Worm (Caenorhabditis elegans): Measurements from ENCODE around the gene T28A8.4.

Gene T28A8.4

DNA sequence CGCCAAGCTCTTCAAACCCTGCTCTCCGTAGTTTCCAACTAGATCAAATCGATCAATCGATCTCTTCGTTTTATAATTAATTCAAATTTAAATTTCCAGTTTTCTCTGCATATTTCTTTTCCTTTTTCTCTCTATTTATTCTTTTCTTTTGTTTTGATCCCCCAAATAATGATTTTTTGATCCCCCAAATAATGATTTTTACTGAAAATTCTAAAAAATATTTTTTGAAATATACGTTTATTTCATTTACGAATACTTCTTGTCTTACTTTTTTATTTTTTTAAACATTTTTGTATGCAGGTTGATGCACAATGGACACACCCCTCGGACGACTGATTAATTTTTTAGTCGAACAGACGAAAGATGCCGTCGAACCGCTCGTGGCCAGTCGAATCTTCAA is at the start of gene T28A8.4:
Gene T28A8.4 (plus strand): TSS at position 301 of the 400 bp plus-strand sequence.
- TF ChIP-seq bed-1 (GFP tag; IDR thresholded peaks at IDR 0.05) (no peak), B0035.1 (tag; optimal IDR thresholded peaks at IDR 0.05) (no peak), efl-1 (GFP tag; optimal IDR thresholded peaks at IDR 0.05) (no peak), lsy-27 (tag; optimal IDR thresholded peaks at IDR 0.05; ENCODE audit: borderline replicate concordance, insufficient read depth) (no peak), snpc-4 (GFP tag; optimal IDR thresholded peaks at IDR 0.05) (no peak), snpc-4 (tag; optimal IDR thresholded peaks at IDR 0.05) (no peak), madf-3 (GFP tag; IDR thresholded peaks at IDR 0.05) (no peak), Y95B8A.8 (GFP tag; IDR thresholded peaks at IDR 0.05) (no peak), ztf-18 (tag; optimal IDR thresholded peaks at IDR 0.05) (no peak), rpc-1 (optimal IDR thresholded peaks at IDR 0.05) (no peak), rpc-1 (tag; optimal IDR thresholded peaks at IDR 0.05) (no peak), ceh-58 (GFP tag; IDR thresholded peaks at IDR 0.05) (no peak), B0261.1 (tag; optimal IDR thresholded peaks at IDR 0.05) (no peak), lir-1 (GFP tag; conservative IDR thresholded peaks at IDR 0.05) (no peak), ceh-79 (tag; optimal IDR thresholded peaks at IDR 0.05) (no peak), T26A5.8 (tag; optimal IDR thresholded peaks at IDR 0.05) (no peak), sptf-2 (GFP tag; optimal IDR thresholded peaks at IDR 0.05) (no peak), F39B2.1 (GFP tag; IDR thresholded peaks at IDR 0.05) (no peak), Y53G8AR.9 (GFP tag; conservative IDR thresholded peaks at IDR 0.05) (no peak)

DNA sequence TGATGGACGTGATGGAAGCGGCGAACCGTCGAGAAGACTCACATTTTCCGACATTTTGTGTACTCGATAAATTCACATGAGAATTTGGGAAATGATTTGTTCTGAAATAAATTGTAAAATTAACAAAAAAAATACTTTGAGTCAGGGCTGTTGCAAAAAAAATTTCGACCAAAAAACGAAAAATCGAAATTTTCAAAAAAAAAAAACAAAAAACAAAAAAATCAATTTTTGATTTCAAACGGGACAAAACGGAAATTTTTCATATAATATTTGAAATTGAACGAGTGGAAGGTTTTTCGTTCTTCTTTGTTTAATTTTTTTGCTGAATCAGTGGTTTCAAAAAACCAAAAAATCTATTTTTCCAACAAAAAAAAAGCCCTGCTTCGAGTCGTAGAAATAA is 48.3 kb upstream of the T28A8.4 start, which contains the start of gene cua-1:
Gene cua-1 (minus strand): TSS at position 101 of the 400 bp plus-strand sequence.
- no peak for TF ChIP-seq K12H6.12 (tag; optimal IDR thresholded peaks at IDR 0.05)
- no peak for TF ChIP-seq snpc-3.4 (tag; optimal IDR thresholded peaks at IDR 0.05)
- no peak for TF ChIP-seq F22D6.2 (tag; optimal IDR thresholded peaks at IDR 0.05)
- no peak for TF ChIP-seq snpc-4 (GFP tag; optimal IDR thresholded peaks at IDR 0.05)
- TF ChIP-seq snpc-4 (tag; optimal IDR thresholded peaks at IDR 0.05) = no peak
- TF ChIP-seq Y67H2A.10 (GFP tag; conservative IDR thresholded peaks at IDR 0.05) = no peak
- no peak for TF ChIP-seq hrde-1 (tag; optimal IDR thresholded peaks at IDR 0.05; ENCODE audit: borderline replicate concordance)
- TF ChIP-seq Y95B8A.8 (GFP tag; IDR thresholded peaks at IDR 0.05) = no peak
- no peak for TF ChIP-seq mcd-1 (GFP tag; IDR thresholded peaks at IDR 0.05)
- no peak for TF ChIP-seq ccch-3 (GFP tag; optimal IDR thresholded peaks at IDR 0.05)
- TF ChIP-seq ekl-4 (GFP tag; IDR thresholded peaks at IDR 0.05) = no peak

DNA sequence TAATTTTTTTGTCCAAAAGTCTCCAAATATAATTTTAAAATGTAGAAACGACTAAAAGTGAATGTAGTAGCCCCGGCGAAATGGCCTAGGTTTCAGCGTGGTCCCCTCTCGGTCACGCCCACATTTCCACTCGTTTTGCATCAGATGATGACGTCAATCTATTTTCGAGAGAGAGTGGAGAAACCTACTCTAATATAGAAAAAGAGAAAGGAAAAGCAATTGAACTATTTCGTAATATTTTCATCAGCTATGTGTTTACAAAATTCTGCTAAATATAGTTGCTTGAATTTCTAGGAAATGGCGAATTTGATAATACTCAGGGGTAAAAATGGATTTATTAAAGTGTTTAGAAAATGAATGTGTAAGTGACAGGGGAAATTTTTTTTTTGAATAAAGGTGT is 47.7 kb upstream of the T28A8.4 start:
- no peak for TF ChIP-seq nfya-2 (GFP tag; IDR thresholded peaks at IDR 0.05)
- no peak for TF ChIP-seq ztf-6 (GFP tag; IDR thresholded peaks at IDR 0.05)
- no peak for TF ChIP-seq B0261.1 (tag; optimal IDR thresholded peaks at IDR 0.05)
- TF ChIP-seq aptf-3 (GFP tag; IDR thresholded peaks at IDR 0.05) = no peak
- peak; percentile 13 for TF ChIP-seq atf-7 (tag; optimal IDR thresholded peaks at IDR 0.05)
- 0 out of 2 replicates have a peak, but pooled peaks have one; percentile 11 for TF ChIP-seq cebp-1 (GFP tag; IDR thresholded peaks at IDR 0.05)
- peak; percentile 89 for TF ChIP-seq cebp-1 (tag; optimal IDR thresholded peaks at IDR 0.05)

DNA sequence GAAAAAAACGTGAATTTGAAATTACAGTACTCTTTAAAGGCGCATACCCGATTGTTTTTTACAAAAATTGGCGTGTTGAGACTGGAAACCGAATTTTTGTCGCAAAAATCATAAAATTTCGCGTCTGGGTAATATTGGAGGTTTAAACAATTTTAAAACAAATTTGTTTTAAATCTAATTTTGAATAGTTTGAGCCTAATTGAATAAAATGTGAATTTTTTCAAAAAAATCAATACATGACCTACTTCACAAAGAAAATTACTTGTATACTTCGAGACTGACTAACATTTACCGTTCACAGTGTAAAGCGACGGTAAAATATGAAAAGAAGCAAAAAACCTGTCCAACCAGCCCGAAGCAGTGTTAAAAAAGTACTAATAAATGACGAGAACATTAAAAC is 46.2 kb upstream of the T28A8.4 start:
- TF ChIP-seq efl-1 (GFP tag; optimal IDR thresholded peaks at IDR 0.05) (no peak), lin-54 (GFP tag; optimal IDR thresholded peaks at IDR 0.05) (peak; percentile 25), Y53G8AR.9 (GFP tag; conservative IDR thresholded peaks at IDR 0.05) (0 out of 2 replicates have a peak, but pooled peaks have one; percentile 26)
